Worm (Caenorhabditis elegans) whole organism, L3 larva: ENCODE results near the gene tbx-31.

Source experiments
- R02D3.7 ChIP-seq: fragments of 150-350 bp; optimal IDR thresholded peaks from 2 replicates; lab custom pipeline; 2014; ENCODE audit warnings: missing biosample characterization, missing genetic modification characterization
- ZK546.5 ChIP-seq: sonication (generic microtip); optimal IDR thresholded peaks from 2 replicates; lab custom pipeline; 2017; ENCODE audit warnings: missing biosample characterization, missing genetic modification characterization
- aly-2 ChIP-seq: fragments of 150-350 bp; optimal IDR thresholded peaks from 2 replicates; lab custom pipeline; 2014; ENCODE audit warnings: missing biosample characterization, missing genetic modification characterization
- ama-1 ChIP-seq: fragments of 150-350 bp; optimal IDR thresholded peaks from 2 replicates; lab custom pipeline; 2018
- ceh-28 ChIP-seq: fragments of 150-350 bp; optimal IDR thresholded peaks from 2 replicates; lab custom pipeline; 2014; ENCODE audit warnings: missing biosample characterization, missing genetic modification reagents, missing genetic modification characterization
- ceh-82 ChIP-seq: fragments of 150-350 bp; optimal IDR thresholded peaks from 2 replicates; lab custom pipeline; 2014; ENCODE audit warnings: missing biosample characterization, missing genetic modification characterization
- ceh-9 ChIP-seq: sonication (generic microtip); optimal IDR thresholded peaks from 2 replicates; lab custom pipeline; 2018; ENCODE audit warnings: missing biosample characterization, missing genetic modification characterization
- daf-12 ChIP-seq: fragments of 150-350 bp; optimal IDR thresholded peaks from 2 replicates; lab custom pipeline; 2014; ENCODE audit warnings: missing biosample characterization, missing genetic modification reagents, missing genetic modification characterization
- egl-5 ChIP-seq: fragments of 150-350 bp; optimal IDR thresholded peaks from 2 replicates; lab custom pipeline; 2017; ENCODE audit warnings: missing biosample characterization, missing genetic modification reagents, missing genetic modification characterization, inconsistent platforms
- elt-1 ChIP-seq: fragments of 150-350 bp; optimal IDR thresholded peaks from 2 replicates; lab custom pipeline; 2014; ENCODE audit warnings: missing biosample characterization, missing genetic modification characterization
- eor-1 ChIP-seq, 2 experiments: fragments of 150-350 bp; optimal IDR thresholded peaks; 2 replicates each; lab custom pipeline; 2014 to 2018; ENCODE audit warnings: missing biosample characterization in 2 of 2, missing genetic modification characterization in 2 of 2
- fos-1 ChIP-seq: fragments of 150-350 bp; optimal IDR thresholded peaks from 2 replicates; lab custom pipeline; 2014; ENCODE audit warnings: missing biosample characterization, missing genetic modification characterization
- lin-15B ChIP-seq: fragments of 150-350 bp; optimal IDR thresholded peaks from 2 replicates; lab custom pipeline; 2014; ENCODE audit warnings: missing biosample characterization, missing genetic modification characterization
- lin-39 ChIP-seq: fragments of 150-350 bp; optimal IDR thresholded peaks from 2 replicates; lab custom pipeline; 2018; ENCODE audit warnings: missing biosample characterization, missing genetic modification reagents, missing genetic modification characterization
- lsy-12 ChIP-seq: sonication (generic microtip); optimal IDR thresholded peaks from 2 replicates; lab custom pipeline; 2016; ENCODE audit warnings: mild to moderate bottlenecking, missing genetic modification characterization, missing compliant biosample characterization
- mdl-1 ChIP-seq: fragments of 150-350 bp; optimal IDR thresholded peaks from 2 replicates; lab custom pipeline; 2014; ENCODE audit warnings: missing biosample characterization, missing genetic modification characterization
- mml-1 ChIP-seq: fragments of 150-350 bp; sonication (generic microtip); optimal IDR thresholded peaks from 3 replicates; lab custom pipeline; 2014; ENCODE audit warnings: missing biosample characterization, missing genetic modification characterization
- nfya-1 ChIP-seq: sonication (generic microtip); optimal IDR thresholded peaks from 2 replicates; lab custom pipeline; 2017; ENCODE audit warnings: missing genetic modification characterization, mild to moderate bottlenecking, missing compliant biosample characterization, antibody characterized with exemption, moderate library complexity; ENCODE audit not compliant: insufficient read depth
- nhr-11 ChIP-seq: fragments of 150-350 bp; optimal IDR thresholded peaks from 2 replicates; lab custom pipeline; 2014; ENCODE audit warnings: missing biosample characterization, missing genetic modification characterization
- nhr-12 ChIP-seq: fragments of 150-350 bp; optimal IDR thresholded peaks from 2 replicates; lab custom pipeline; 2014; ENCODE audit warnings: missing biosample characterization, missing genetic modification characterization
- nhr-23 ChIP-seq: fragments of 150-350 bp; optimal IDR thresholded peaks from 2 replicates; lab custom pipeline; 2014; ENCODE audit warnings: missing biosample characterization, missing genetic modification reagents, missing genetic modification characterization
- nhr-237 ChIP-seq: fragments of 150-350 bp; optimal IDR thresholded peaks from 2 replicates; lab custom pipeline; 2014; ENCODE audit warnings: missing biosample characterization, missing genetic modification characterization
- nhr-25 ChIP-seq: sonication (generic microtip); optimal IDR thresholded peaks from 2 replicates; lab custom pipeline; 2017; ENCODE audit warnings: missing biosample characterization, missing genetic modification characterization
- nhr-28 ChIP-seq: fragments of 150-350 bp; optimal IDR thresholded peaks from 2 replicates; lab custom pipeline; 2014; ENCODE audit warnings: missing biosample characterization, missing genetic modification characterization
- nhr-67 ChIP-seq: fragments of 150-350 bp; optimal IDR thresholded peaks from 2 replicates; lab custom pipeline; 2014; ENCODE audit warnings: missing biosample characterization, missing genetic modification characterization
- nhr-76 ChIP-seq: fragments of 150-350 bp; sonication (generic microtip); optimal IDR thresholded peaks from 5 replicates; lab custom pipeline; 2014; ENCODE audit warnings: missing biosample characterization, missing genetic modification characterization
- pha-4 ChIP-seq: fragments of 150-350 bp; optimal IDR thresholded peaks from 2 replicates; lab custom pipeline; 2014; ENCODE audit warnings: missing biosample characterization, missing genetic modification reagents, missing genetic modification characterization
- pqm-1 ChIP-seq: fragments of 150-350 bp; optimal IDR thresholded peaks from 2 replicates; lab custom pipeline; 2017; ENCODE audit warnings: missing biosample characterization, missing genetic modification characterization, inconsistent platforms
- skn-1 ChIP-seq: fragments of 150-350 bp; optimal IDR thresholded peaks from 2 replicates; lab custom pipeline; 2014; ENCODE audit warnings: missing biosample characterization, missing genetic modification characterization
- snpc-4 ChIP-seq: fragments of 150-350 bp; optimal IDR thresholded peaks from 2 replicates; lab custom pipeline; 2014; ENCODE audit warnings: missing biosample characterization, missing genetic modification characterization
- tbx-2 ChIP-seq: sonication (generic microtip); optimal IDR thresholded peaks from 2 replicates; lab custom pipeline; 2016; ENCODE audit warnings: mild to moderate bottlenecking, missing genetic modification characterization, missing compliant biosample characterization
- unc-39 ChIP-seq: sonication (generic microtip); optimal IDR thresholded peaks from 4 replicates; lab custom pipeline; 2017; ENCODE audit warnings: missing biosample characterization, missing genetic modification characterization
- unc-62 ChIP-seq: fragments of 150-350 bp; sonication (generic microtip); optimal IDR thresholded peaks from 4 replicates; lab custom pipeline; 2014; ENCODE audit warnings: missing biosample characterization, missing genetic modification reagents, missing genetic modification characterization
- zag-1 ChIP-seq: fragments of 150-350 bp; optimal IDR thresholded peaks from 2 replicates; lab custom pipeline; 2014; ENCODE audit warnings: missing biosample characterization, missing genetic modification characterization
- ztf-11 ChIP-seq: fragments of 150-350 bp; optimal IDR thresholded peaks from 2 replicates; lab custom pipeline; 2014; ENCODE audit warnings: missing biosample characterization, missing genetic modification characterization
- ztf-4 ChIP-seq: fragments of 150-350 bp; optimal IDR thresholded peaks from 2 replicates; lab custom pipeline; 2014; ENCODE audit warnings: missing biosample characterization, missing genetic modification characterization

Gene tbx-31

ce11 chrX:1674056-1674455 is at the start of gene tbx-31:
tbx-31 (minus strand) TSS chrX:1674156.
- TF ChIP-seq snpc-4 (tag; lab: Kevin White, UChicago), result no peak
- no peak for TF ChIP-seq unc-62 (GFP tag; lab: Kevin White, UChicago)
- TF ChIP-seq nhr-23 (tag; lab: Kevin White, UChicago), result no peak
- no peak for TF ChIP-seq skn-1 (tag; lab: Kevin White, UChicago)
- TF ChIP-seq tbx-2 (tag; lab: Kevin White, UChicago), result no peak
- TF ChIP-seq R02D3.7 (tag; lab: Kevin White, UChicago), result no peak
- TF ChIP-seq ztf-11, result no peak
- TF ChIP-seq ZK546.5, result no peak
- no peak for TF ChIP-seq ceh-9 (tag; lab: Kevin White, UChicago)

- TF ChIP-seq nhr-12 (tag; lab: Kevin White, UChicago) (no peak), nhr-23 (tag; lab: Kevin White, UChicago) (no peak), zag-1 (tag; lab: Kevin White, UChicago) (no peak), fos-1 (tag; lab: Kevin White, UChicago) (no peak), lsy-12 (tag; lab: Kevin White, UChicago) (no peak), pha-4 (tag; lab: Kevin White, UChicago) (no peak), unc-39 (tag; lab: Kevin White, UChicago) (no peak), eor-1 (tag; optimal IDR thresholded peaks at IDR 0.05; lab: Kevin White, UChicago) (no peak), ama-1 (no peak), ceh-28 (tag; lab: Kevin White, UChicago) (no peak), lin-15B (no peak), nhr-25 (tag; lab: Kevin White, UChicago) (no peak), nhr-237 (tag; lab: Kevin White, UChicago) (no peak), ceh-82 (tag; lab: Kevin White, UChicago) (no peak), pqm-1 (no peak), elt-1 (tag; lab: Kevin White, UChicago) (no peak), lin-39 (no peak), ztf-11 (no peak)
- TF ChIP-seq, all 47 proteins: peak for 0
These were observed 46.4 kb upstream of the tbx-31 start, which contains the start of gene F07G6.8 for ce11 chrX:1720359-1720758. F07G6.8 (minus strand) TSS chrX:1720459.

ce11 chrX:1718479-1718878 is 44.5 kb upstream of the tbx-31 start, which contains the start of gene fbxa-53:
fbxa-53 (minus strand) TSS chrX:1718579.
- TF ChIP-seq elt-1 (tag; lab: Kevin White, UChicago) (no peak), snpc-4 (tag; lab: Kevin White, UChicago) (no peak), nhr-76 (tag; lab: Kevin White, UChicago) (no peak), lin-15B (no peak), nhr-237 (tag; lab: Kevin White, UChicago) (no peak), ceh-28 (tag; lab: Kevin White, UChicago) (no peak), pqm-1 (no peak), mml-1 (no peak), nhr-23 (tag; lab: Kevin White, UChicago) (no peak), ztf-11 (no peak), R02D3.7 (tag; lab: Kevin White, UChicago) (no peak), ceh-82 (tag; lab: Kevin White, UChicago) (no peak), nhr-12 (tag; lab: Kevin White, UChicago) (no peak), aly-2 (no peak), nhr-11 (tag; lab: Kevin White, UChicago) (no peak), unc-39 (tag; lab: Kevin White, UChicago) (no peak), ZK546.5 (no peak), ceh-9 (tag; lab: Kevin White, UChicago) (no peak)

ce11 chrX:1712538-1712937 is 38.6 kb upstream of the tbx-31 start, which contains the start of gene fbxa-52:
fbxa-52 (minus strand) TSS chrX:1712638.
- TF ChIP-seq pha-4 (tag; lab: Kevin White, UChicago) (no peak), lin-39 (no peak), nhr-28 (tag; lab: Kevin White, UChicago) (no peak), ztf-4 (no peak), mdl-1 (no peak), nfya-1 (tag; lab: Kevin White, UChicago) (no peak), nhr-76 (tag; lab: Kevin White, UChicago) (no peak), nhr-67 (tag; lab: Kevin White, UChicago) (no peak), ceh-9 (tag; lab: Kevin White, UChicago) (no peak), nhr-25 (tag; lab: Kevin White, UChicago) (no peak), nhr-11 (tag; lab: Kevin White, UChicago) (no peak), egl-5 (tag; lab: Kevin White, UChicago) (no peak), zag-1 (tag; lab: Kevin White, UChicago) (no peak), aly-2 (no peak), daf-12 (no peak), pqm-1 (no peak), lin-15B (no peak)
